Fruit fly (Drosophila melanogaster) whole organism, embryonic: ENCODE results near the gene CG42240.

Source experiments
- Aef1 ChIP-seq: fragments of 200-800 bp; sonication (Bioruptor generic); IDR thresholded peaks from 3 replicates; pipeline ENCODE4 v1.3.6; 2022; ENCODE audit warnings: missing biosample characterization, missing genetic modification characterization
- CG1024 ChIP-seq: fragments of 200-800 bp; sonication (Bioruptor generic); IDR thresholded peaks from 2 replicates; pipeline ENCODE4 v1.3.6; 2022; ENCODE audit warnings: missing biosample characterization, missing genetic modification characterization
- CG11085 ChIP-seq: fragments of 200-800 bp; sonication (Bioruptor generic); IDR thresholded peaks from 2 replicates; pipeline ENCODE4 v1.3.6; 2022; ENCODE audit warnings: missing biosample characterization, missing genetic modification characterization
- CG11560 ChIP-seq: fragments of 200-800 bp; sonication (Bioruptor generic); IDR thresholded peaks from 3 replicates; pipeline ENCODE4 v1.3.6; 2022; ENCODE audit warnings: missing biosample characterization, missing genetic modification characterization
- CG13296 ChIP-seq: fragments of 200-800 bp; sonication (Bioruptor generic); optimal IDR thresholded peaks from 3 replicates; lab custom pipeline; 2018; ENCODE audit warnings: missing biosample characterization, mild to moderate bottlenecking, missing genetic modification characterization
- CG15514 ChIP-seq: fragments of 200-800 bp; sonication (Bioruptor generic); optimal IDR thresholded peaks from 3 replicates; lab custom pipeline; 2017; ENCODE audit warnings: missing biosample characterization, missing genetic modification characterization, mild to moderate bottlenecking, moderate library complexity, missing genetic modification reagents
- CG15601 ChIP-seq: fragments of 200-800 bp; sonication (Bioruptor generic); optimal IDR thresholded peaks from 3 replicates; lab custom pipeline; 2019; ENCODE audit warnings: missing biosample characterization, mild to moderate bottlenecking, missing genetic modification characterization, moderate library complexity
- CG1647 ChIP-seq: fragments of 200-800 bp; sonication (Bioruptor generic); optimal IDR thresholded peaks from 3 replicates; lab custom pipeline; 2016; ENCODE audit warnings: missing biosample characterization, missing genetic modification characterization
- CG16863 ChIP-seq: fragments of 200-800 bp; sonication (Bioruptor generic); optimal IDR thresholded peaks from 3 replicates; lab custom pipeline; 2016; ENCODE audit warnings: missing biosample characterization, missing genetic modification characterization
- CG17328 ChIP-seq: fragments of 200-800 bp; sonication (Bioruptor generic); IDR thresholded peaks from 2 replicates; pipeline ENCODE4 v1.3.6; 2022; ENCODE audit warnings: missing biosample characterization, missing genetic modification characterization
- CG18011 ChIP-seq: fragments of 200-800 bp; sonication (Bioruptor generic); optimal IDR thresholded peaks from 2 replicates; lab custom pipeline; 2017; ENCODE audit warnings: missing biosample characterization, missing genetic modification characterization, mild to moderate bottlenecking, moderate library complexity, missing genotype
- CG2678 ChIP-seq: fragments of 200-800 bp; sonication (Bioruptor generic); optimal IDR thresholded peaks from 3 replicates; lab custom pipeline; 2019; ENCODE audit warnings: missing biosample characterization, mild to moderate bottlenecking, missing genetic modification characterization, moderate library complexity
- CG31224 ChIP-seq: fragments of 200-800 bp; sonication (Bioruptor generic); IDR thresholded peaks from 2 replicates; pipeline ENCODE4 v1.3.6; 2022; ENCODE audit warnings: missing biosample characterization, missing genetic modification characterization
- CG34376 ChIP-seq: fragments of 200-800 bp; sonication (Bioruptor generic); optimal IDR thresholded peaks from 2 replicates; lab custom pipeline; 2018; ENCODE audit warnings: missing biosample characterization, mild to moderate bottlenecking, missing genetic modification characterization
- CG4707 ChIP-seq: fragments of 200-800 bp; sonication (Bioruptor generic); optimal IDR thresholded peaks from 2 replicates; lab custom pipeline; 2018; ENCODE audit warnings: missing biosample characterization, mild to moderate bottlenecking, missing genetic modification characterization, moderate library complexity
- CG6854 ChIP-seq: fragments of 200-800 bp; sonication (Bioruptor generic); optimal IDR thresholded peaks from 3 replicates; lab custom pipeline; 2017; ENCODE audit warnings: missing biosample characterization, mild to moderate bottlenecking, missing genetic modification characterization
- CG7271 ChIP-seq: fragments of 200-800 bp; sonication (Bioruptor generic); optimal IDR thresholded peaks from 2 replicates; lab custom pipeline; 2018; ENCODE audit warnings: missing biosample characterization, mild to moderate bottlenecking, missing genetic modification characterization, moderate library complexity
- CG7786 ChIP-seq: fragments of 200-800 bp; sonication (Bioruptor generic); optimal IDR thresholded peaks from 2 replicates; lab custom pipeline; 2016; ENCODE audit warnings: missing biosample characterization, missing genetic modification characterization
- CG7987 ChIP-seq: fragments of 200-800 bp; sonication (Bioruptor generic); optimal IDR thresholded peaks from 2 replicates; lab custom pipeline; 2018; ENCODE audit warnings: missing biosample characterization, mild to moderate bottlenecking, missing genetic modification characterization, moderate library complexity
- CHES-1-like ChIP-seq: fragments of 200-800 bp; sonication (Bioruptor generic); optimal IDR thresholded peaks from 2 replicates; lab custom pipeline; 2016; ENCODE audit warnings: missing biosample characterization, missing genetic modification characterization
- Dbx ChIP-seq: fragments of 200-800 bp; sonication (Bioruptor generic); IDR thresholded peaks from 3 replicates; pipeline ENCODE4 v1.3.6; 2022; ENCODE audit warnings: missing biosample characterization, missing genetic modification characterization
- Doc3 ChIP-seq: fragments of 200-800 bp; sonication (Bioruptor generic); IDR thresholded peaks from 3 replicates; pipeline ENCODE4 v1.3.6; 2022; ENCODE audit warnings: missing biosample characterization, missing genetic modification characterization; ENCODE audit not compliant: partially characterized antibody
- Fer1 ChIP-seq: fragments of 200-800 bp; sonication (Bioruptor generic); optimal IDR thresholded peaks from 2 replicates; lab custom pipeline; 2017; ENCODE audit warnings: missing biosample characterization, mild to moderate bottlenecking, missing genetic modification characterization
- Fer3 ChIP-seq: fragments of 200-800 bp; sonication (Bioruptor generic); optimal IDR thresholded peaks from 2 replicates; lab custom pipeline; 2018; ENCODE audit warnings: missing biosample characterization, mild to moderate bottlenecking, missing genetic modification characterization, moderate library complexity
- Hr3 ChIP-seq: fragments of 200-800 bp; sonication (Bioruptor generic); optimal IDR thresholded peaks from 3 replicates; lab custom pipeline; 2016; ENCODE audit warnings: missing biosample characterization, missing genetic modification characterization
- Rfx ChIP-seq: fragments of 200-800 bp; sonication (Bioruptor generic); IDR thresholded peaks from 2 replicates; pipeline ENCODE4 v1.3.6; 2022; ENCODE audit warnings: missing biosample characterization, missing genetic modification characterization
- Sry-β ChIP-seq: fragments of 200-800 bp; sonication (Bioruptor generic); optimal IDR thresholded peaks from 2 replicates; lab custom pipeline; 2018; ENCODE audit warnings: missing biosample characterization, mild to moderate bottlenecking, missing genetic modification characterization, moderate library complexity
- ab ChIP-seq: fragments of 200-800 bp; sonication (Bioruptor generic); optimal IDR thresholded peaks from 2 replicates; lab custom pipeline; 2016; ENCODE audit warnings: missing biosample characterization, missing genetic modification characterization
- al ChIP-seq: fragments of 200-800 bp; sonication (Bioruptor generic); IDR thresholded peaks from 2 replicates; pipeline ENCODE4 v1.3.6; 2022; ENCODE audit warnings: missing biosample characterization, missing genetic modification characterization
- az2 ChIP-seq: fragments of 200-800 bp; sonication (Bioruptor generic); optimal IDR thresholded peaks from 3 replicates; lab custom pipeline; 2016; ENCODE audit warnings: missing biosample characterization, missing genetic modification characterization
- br ChIP-seq: fragments of >200 bp; optimal IDR thresholded peaks from 2 replicates; lab custom pipeline; 2017
- btn ChIP-seq: fragments of 200-800 bp; sonication (Bioruptor generic); optimal IDR thresholded peaks from 2 replicates; lab custom pipeline; 2016; ENCODE audit warnings: missing biosample characterization, missing genetic modification characterization
- cg ChIP-seq: fragments of 200-800 bp; sonication (Bioruptor generic); optimal IDR thresholded peaks from 3 replicates; lab custom pipeline; 2019; ENCODE audit warnings: missing biosample characterization, mild to moderate bottlenecking, missing genetic modification characterization, moderate library complexity
- ci ChIP-seq: fragments of 200-800 bp; sonication (Bioruptor generic); IDR thresholded peaks from 3 replicates; pipeline ENCODE4 v1.3.6; 2022; ENCODE audit warnings: missing biosample characterization, missing genetic modification characterization
- dysf ChIP-seq: fragments of 200-800 bp; sonication (Bioruptor generic); IDR thresholded peaks from 3 replicates; pipeline ENCODE4 v1.3.6; 2022; ENCODE audit warnings: missing biosample characterization, missing genetic modification characterization
- ftz-f1 ChIP-seq: fragments of 200-800 bp; sonication (Bioruptor generic); optimal IDR thresholded peaks from 2 replicates; lab custom pipeline; 2016; ENCODE audit warnings: missing biosample characterization, missing genetic modification characterization
- gfzf ChIP-seq: fragments of 200-800 bp; sonication (Bioruptor generic); optimal IDR thresholded peaks from 2 replicates; lab custom pipeline; 2016; ENCODE audit warnings: missing biosample characterization, mild to moderate bottlenecking, missing genetic modification characterization, moderate library complexity
- gsb ChIP-seq: fragments of 200-800 bp; sonication (Bioruptor generic); IDR thresholded peaks from 2 replicates; pipeline ENCODE4 v1.3.6; 2022; ENCODE audit warnings: missing biosample characterization, missing genetic modification characterization
- h ChIP-seq: fragments of >200 bp; optimal IDR thresholded peaks from 2 replicates; lab custom pipeline; 2017
- her ChIP-seq: fragments of 200-800 bp; sonication (Bioruptor generic); optimal IDR thresholded peaks from 2 replicates; lab custom pipeline; 2016; ENCODE audit warnings: missing biosample characterization, missing genetic modification characterization
- klu ChIP-seq: fragments of 200-800 bp; sonication (Bioruptor generic); IDR thresholded peaks from 2 replicates; pipeline ENCODE4 v1.3.6; 2022; ENCODE audit warnings: missing biosample characterization, missing genetic modification characterization
- maf-S ChIP-seq: fragments of 200-800 bp; sonication (Bioruptor generic); optimal IDR thresholded peaks from 2 replicates; lab custom pipeline; 2016; ENCODE audit warnings: missing biosample characterization, missing genetic modification characterization
- nom ChIP-seq: fragments of 200-800 bp; sonication (Bioruptor generic); optimal IDR thresholded peaks from 2 replicates; lab custom pipeline; 2017; ENCODE audit warnings: missing biosample characterization, missing genetic modification characterization, mild to moderate bottlenecking, moderate library complexity, missing genetic modification reagents
- pho ChIP-seq: fragments of 200-800 bp; sonication (Bioruptor generic); optimal IDR thresholded peaks from 2 replicates; lab custom pipeline; 2016; ENCODE audit warnings: missing biosample characterization, missing genetic modification characterization
- repo ChIP-seq: fragments of 200-800 bp; sonication (Bioruptor generic); optimal IDR thresholded peaks from 2 replicates; lab custom pipeline; 2016; ENCODE audit warnings: missing biosample characterization, missing genetic modification characterization
- schlank ChIP-seq: fragments of 200-800 bp; sonication (Bioruptor generic); optimal IDR thresholded peaks from 2 replicates; lab custom pipeline; 2018; ENCODE audit warnings: missing biosample characterization, mild to moderate bottlenecking, missing genetic modification characterization
- shn ChIP-seq: fragments of 200-800 bp; sonication (Bioruptor generic); optimal IDR thresholded peaks from 3 replicates; lab custom pipeline; 2016; ENCODE audit warnings: missing biosample characterization, missing genetic modification characterization
- tna ChIP-seq: fragments of 200-800 bp; sonication (Bioruptor generic); IDR thresholded peaks from 2 replicates; pipeline ENCODE4 v1.3.6; 2022; ENCODE audit warnings: missing biosample characterization, missing genetic modification characterization; ENCODE audit not compliant: partially characterized antibody
- unpg ChIP-seq: fragments of 200-800 bp; sonication (Bioruptor generic); optimal IDR thresholded peaks from 3 replicates; lab custom pipeline; 2018; ENCODE audit warnings: missing biosample characterization, mild to moderate bottlenecking, missing genetic modification characterization, moderate library complexity
- vnd ChIP-seq: fragments of 200-800 bp; sonication (Bioruptor generic); IDR thresholded peaks from 3 replicates; pipeline ENCODE4 v1.3.6; 2022; ENCODE audit warnings: missing biosample characterization, missing genetic modification characterization; ENCODE audit not compliant: partially characterized antibody
- vvl ChIP-seq: fragments of 200-800 bp; sonication (Bioruptor generic); IDR thresholded peaks from 2 replicates; pipeline ENCODE4 v1.3.6; 2022; ENCODE audit warnings: missing biosample characterization, missing genetic modification characterization

CG42240 gene

DNA sequence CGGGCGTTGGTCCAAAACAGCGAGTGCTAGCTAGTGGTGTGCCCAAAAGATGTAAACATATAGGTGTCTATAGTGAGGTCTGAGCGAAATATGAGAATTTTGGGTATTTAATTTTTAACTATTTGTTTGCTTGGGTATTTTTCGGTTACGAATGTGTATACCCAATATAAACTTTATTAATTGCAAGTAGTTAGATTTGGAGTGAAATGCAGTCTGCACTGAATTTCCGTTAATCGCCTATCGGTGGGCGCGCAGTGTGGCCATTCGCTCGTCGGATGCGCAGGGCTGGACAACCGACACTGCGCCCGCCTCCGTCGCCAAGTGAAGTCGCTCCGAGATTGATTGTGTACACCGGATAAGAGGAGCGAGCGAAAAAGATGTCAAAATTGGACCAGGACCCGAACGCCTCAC lies 35.5 kb upstream of the CG42240 start, which contains the start of the genes CG15891 and CG3815 (continued):
- TF ChIP-seq pho (GFP tag; lab: Kevin White, UChicago) (peak; percentile 47), CG2678 (tag; lab: Kevin White, UChicago) (no peak), Aef1 (GFP tag; lab: Robert Waterston, UW) (peak; percentile 54; the same call in 2 of the 3 replicates), CG17328 (no peak), CG7786 (peak; percentile 45), btn (GFP tag; lab: Kevin White, UChicago) (no peak), CG11560 (tag; lab: Robert Waterston, UW) (no peak), Fer3 (tag; lab: Kevin White, UChicago) (peak; percentile 48), az2 (peak; percentile 16), CG15601 (tag; lab: Kevin White, UChicago) (no peak), CG4707 (no peak), vvl (GFP tag; lab: Robert Waterston, UW) (peak; percentile 32; the same call in 1 of the 2 replicates), Fer1 (GFP tag; lab: Kevin White, UChicago) (peak; percentile 67), Dbx (GFP tag; lab: Robert Waterston, UW) (peak; percentile 52; the same call in 1 of the 3 replicates), CG7271 (tag; lab: Kevin White, UChicago) (no peak), ab (no peak), CG34376 (GFP tag; lab: Kevin White, UChicago) (peak; percentile 67), gfzf (GFP tag; lab: Kevin White, UChicago) (peak; percentile 64), cg (no peak), CG11085 (GFP tag; lab: Robert Waterston, UW) (peak; percentile 30; the same call in 1 of the 2 replicates), CG7987 (GFP tag; lab: Kevin White, UChicago) (no peak), nom (peak; percentile 12), klu (0 out of 2 replicates have a peak, but pooled peaks have one; percentile 40), Hr3 (peak; percentile 51), Doc3 (GFP tag; lab: Robert Waterston, UW) (no peak), schlank (tag; lab: Kevin White, UChicago) (peak; percentile 35), CG1024 (GFP tag; lab: Robert Waterston, UW) (no peak), CG16863 (GFP tag; lab: Kevin White, UChicago) (no peak), CG31224 (GFP tag; lab: Robert Waterston, UW) (peak; percentile 13; the same call in 1 of the 2 replicates), repo (peak; percentile 4), br (lab: Kevin White, UChicago) (no peak), ftz-f1 (GFP tag; lab: Kevin White, UChicago) (no peak), h (lab: Kevin White, UChicago) (no peak), CG13296 (no peak), CG1647 (no peak), al (GFP tag; lab: Robert Waterston, UW) (peak; percentile 50; the same call in 1 of the 2 replicates), dysf (GFP tag; lab: Robert Waterston, UW) (peak; percentile 61; the same call in 2 of the 3 replicates), Sry-β (GFP tag; lab: Kevin White, UChicago) (peak; percentile 97), CG15514 (GFP tag; lab: Kevin White, UChicago) (peak; percentile 82), gsb (GFP tag; lab: Robert Waterston, UW) (no peak), vnd (GFP tag; lab: Robert Waterston, UW) (no peak), ci (0 out of 3 replicates have a peak, but pooled peaks have one; percentile 40), CHES-1-like (GFP tag; lab: Kevin White, UChicago) (peak; percentile 51), tna (GFP tag; lab: Robert Waterston, UW) (no peak), unpg (GFP tag; lab: Kevin White, UChicago) (peak; percentile 44), her (GFP tag; lab: Kevin White, UChicago) (peak; percentile 23), shn (peak; percentile 53), Rfx (GFP tag; lab: Robert Waterston, UW) (peak; percentile 76), CG6854 (GFP tag; lab: Kevin White, UChicago) (no peak), CG18011 (GFP tag; lab: Kevin White, UChicago) (no peak), maf-S (GFP tag; lab: Kevin White, UChicago) (peak; percentile 30)
